Fruit fly (Drosophila melanogaster): Measurements from ENCODE around the gene CG13305.

The CG13305 gene

dm6 chr3L:8646821-8647220, at the start of gene CG13305, which contains the start of gene Pex7:
Gene CG13305 (minus strand): TSS chr3L:8646822.
Gene Pex7 (plus strand): TSS chr3L:8647145.
- TF ChIP-seq Mnt (GFP tag; optimal IDR thresholded peaks at IDR 0.05) (no peak), Hr96 (GFP tag; optimal IDR thresholded peaks at IDR 0.05) (no peak), CG1620 (GFP tag; optimal IDR thresholded peaks at IDR 0.05) (no peak), CG7101 (tag; optimal IDR thresholded peaks at IDR 0.05) (no peak), tj (GFP tag; optimal IDR thresholded peaks at IDR 0.05) (no peak), CG33017 (tag; optimal IDR thresholded peaks at IDR 0.05) (no peak), CG5204 (GFP tag; optimal IDR thresholded peaks at IDR 0.05) (no peak), CG12768 (GFP tag; optimal IDR thresholded peaks at IDR 0.05) (no peak), Clk (GFP tag; optimal IDR thresholded peaks at IDR 0.05) (no peak), cic (GFP tag; optimal IDR thresholded peaks at IDR 0.05) (no peak), kay (GFP tag; ENCODE audit: borderline replicate concordance) (no peak), CG14711 (tag; optimal IDR thresholded peaks at IDR 0.05) (no peak), bab1 (GFP tag; optimal IDR thresholded peaks at IDR 0.05) (no peak), CG7045 (GFP tag; optimal IDR thresholded peaks at IDR 0.05) (no peak)

dm6 chr3L:8695959-8696358, 49.3 kb upstream of the CG13305 start:
- TF ChIP-seq tj (GFP tag; optimal IDR thresholded peaks at IDR 0.05) = peak; percentile 57
- no peak for TF ChIP-seq Hr96 (GFP tag; optimal IDR thresholded peaks at IDR 0.05)

- TF ChIP-seq kay (GFP tag; ENCODE audit: borderline replicate concordance) (peak; percentile 79), bab1 (GFP tag; optimal IDR thresholded peaks at IDR 0.05) (peak; percentile 85), CG7101 (tag; optimal IDR thresholded peaks at IDR 0.05) (no peak), cic (GFP tag; optimal IDR thresholded peaks at IDR 0.05) (peak; percentile 47), CG14711 (tag; optimal IDR thresholded peaks at IDR 0.05) (no peak), ovo (GFP tag; optimal IDR thresholded peaks at IDR 0.05) (peak; percentile 29), CG5204 (GFP tag; optimal IDR thresholded peaks at IDR 0.05) (no peak)
Observed at dm6 chr3L:8693558-8694502, 47.2 kb upstream of the CG13305 start.

- TF ChIP-seq CG33017 (tag; optimal IDR thresholded peaks at IDR 0.05) = peak; percentile 25
- TF ChIP-seq pad (GFP tag; optimal IDR thresholded peaks at IDR 0.05) = peak; percentile 43
- no peak for TF ChIP-seq toe (GFP tag; optimal IDR thresholded peaks at IDR 0.05)
- TF ChIP-seq ovo (GFP tag; optimal IDR thresholded peaks at IDR 0.05) = no peak
- peak; percentile 68 for TF ChIP-seq CG7101 (tag; optimal IDR thresholded peaks at IDR 0.05)
- TF ChIP-seq CG5204 (GFP tag; optimal IDR thresholded peaks at IDR 0.05) = no peak
- peak; percentile 91 for TF ChIP-seq CG11617 (GFP tag; optimal IDR thresholded peaks at IDR 0.05)
- TF ChIP-seq cnc (optimal IDR thresholded peaks at IDR 0.05) = no peak
- TF ChIP-seq CG14711 (tag; optimal IDR thresholded peaks at IDR 0.05) = peak; percentile 56
- peak; percentile 63 for TF ChIP-seq Mnt (GFP tag; optimal IDR thresholded peaks at IDR 0.05)
- peak; percentile 89 for TF ChIP-seq kay (GFP tag; ENCODE audit: borderline replicate concordance)
- TF ChIP-seq CG7045 (GFP tag; optimal IDR thresholded peaks at IDR 0.05) = peak; percentile 54
- TF ChIP-seq cic (GFP tag; optimal IDR thresholded peaks at IDR 0.05) = peak; percentile 85
- peak; percentile 53 for TF ChIP-seq Hr96 (GFP tag; optimal IDR thresholded peaks at IDR 0.05)
- TF ChIP-seq Crg-1 (GFP tag; optimal IDR thresholded peaks at IDR 0.05) = peak; percentile 14
- no peak for TF ChIP-seq CG1620 (GFP tag; optimal IDR thresholded peaks at IDR 0.05)
- peak; percentile 85 for TF ChIP-seq CG12768 (GFP tag; optimal IDR thresholded peaks at IDR 0.05)
- peak; percentile 86 for TF ChIP-seq bab1 (GFP tag; optimal IDR thresholded peaks at IDR 0.05)
- TF ChIP-seq tj (GFP tag; optimal IDR thresholded peaks at IDR 0.05) = peak; percentile 49
- TF ChIP-seq Clk (GFP tag; optimal IDR thresholded peaks at IDR 0.05) = no peak
Observed at dm6 chr3L:8691891-8692874, 45.6 kb upstream of the CG13305 start.

dm6 chr3L:8690630-8691029, 44.0 kb upstream of the CG13305 start:
- no peak for TF ChIP-seq kay (GFP tag; ENCODE audit: borderline replicate concordance)
- TF ChIP-seq bab1 (GFP tag; optimal IDR thresholded peaks at IDR 0.05) = no peak

dm6 chr3L:8689675-8690074, 43.1 kb upstream of the CG13305 start:
- TF ChIP-seq CG7101 (tag; optimal IDR thresholded peaks at IDR 0.05) (peak; percentile 21), ovo (GFP tag; optimal IDR thresholded peaks at IDR 0.05) (no peak), Mnt (GFP tag; optimal IDR thresholded peaks at IDR 0.05) (no peak), CG11617 (GFP tag; optimal IDR thresholded peaks at IDR 0.05) (no peak), kay (GFP tag; ENCODE audit: borderline replicate concordance) (no peak), CG14711 (tag; optimal IDR thresholded peaks at IDR 0.05) (no peak), bab1 (GFP tag; optimal IDR thresholded peaks at IDR 0.05) (no peak), CG12768 (GFP tag; optimal IDR thresholded peaks at IDR 0.05) (no peak), toe (GFP tag; optimal IDR thresholded peaks at IDR 0.05) (no peak)
